Worm (Caenorhabditis elegans) whole organism, late embryonic: ENCODE data around the gene F11E6.6.

Experiments
- K09A11.1 ChIP-seq: sonication (generic microtip); optimal IDR thresholded peaks from 2 replicates; lab custom pipeline; 2017; ENCODE audit warnings: antibody characterized with exemption, mild to moderate bottlenecking, missing genetic modification characterization, missing compliant biosample characterization; ENCODE audit not compliant: insufficient read depth
- elt-4 ChIP-seq: sonication (generic microtip); optimal IDR thresholded peaks from 2 replicates; lab custom pipeline; 2016; ENCODE audit warnings: missing genetic modification characterization, missing compliant biosample characterization
- ets-4 ChIP-seq: sonication (generic microtip); optimal IDR thresholded peaks from 2 replicates; lab custom pipeline; 2016; ENCODE audit warnings: missing genetic modification characterization, missing compliant biosample characterization
- pag-3 ChIP-seq: sonication (generic microtip); optimal IDR thresholded peaks from 2 replicates; lab custom pipeline; 2016; ENCODE audit warnings: missing compliant biosample characterization, missing genetic modification characterization, borderline replicate concordance
- pqm-1 ChIP-seq: sonication (generic microtip); optimal IDR thresholded peaks from 2 replicates; lab custom pipeline; 2016; ENCODE audit warnings: missing genetic modification characterization, missing compliant biosample characterization
- tbx-2 ChIP-seq: sonication (generic microtip); optimal IDR thresholded peaks from 2 replicates; lab custom pipeline; 2016; ENCODE audit warnings: missing genetic modification characterization, missing compliant biosample characterization

DNA sequence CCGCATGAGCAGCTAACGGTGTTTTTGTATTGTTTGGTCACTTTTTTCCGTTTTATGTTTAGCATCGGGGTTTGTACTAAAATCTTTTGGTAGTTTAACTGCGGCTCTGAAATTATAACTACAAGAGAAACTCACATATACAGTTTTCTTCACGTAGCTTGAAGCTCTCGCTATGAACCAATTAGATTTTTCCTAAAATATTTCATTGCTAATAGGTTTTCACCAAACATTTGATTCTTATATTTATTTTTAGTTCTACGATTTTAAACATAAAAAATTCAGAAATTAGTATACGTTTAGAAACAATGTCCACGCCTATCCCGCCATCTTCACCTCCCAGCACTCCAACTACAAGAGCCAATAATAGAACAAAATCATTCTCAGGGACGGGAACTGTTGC is 38.4 kb downstream of the F11E6.6 start, which contains the start of gene C06A12.3:
- TF ChIP-seq K09A11.1, result no peak
- no peak for TF ChIP-seq pag-3 (tag; lab: Kevin White, UChicago)
- TF ChIP-seq elt-4 (tag; lab: Kevin White, UChicago), result no peak
- TF ChIP-seq ets-4 (tag; lab: Kevin White, UChicago), result no peak
- TF ChIP-seq pqm-1 (tag; lab: Kevin White, UChicago), result no peak
- TF ChIP-seq tbx-2 (tag; lab: Kevin White, UChicago), result no peak
